Worm (Caenorhabditis elegans): ENCODE data around the gene cyb-2.1.

DNA sequence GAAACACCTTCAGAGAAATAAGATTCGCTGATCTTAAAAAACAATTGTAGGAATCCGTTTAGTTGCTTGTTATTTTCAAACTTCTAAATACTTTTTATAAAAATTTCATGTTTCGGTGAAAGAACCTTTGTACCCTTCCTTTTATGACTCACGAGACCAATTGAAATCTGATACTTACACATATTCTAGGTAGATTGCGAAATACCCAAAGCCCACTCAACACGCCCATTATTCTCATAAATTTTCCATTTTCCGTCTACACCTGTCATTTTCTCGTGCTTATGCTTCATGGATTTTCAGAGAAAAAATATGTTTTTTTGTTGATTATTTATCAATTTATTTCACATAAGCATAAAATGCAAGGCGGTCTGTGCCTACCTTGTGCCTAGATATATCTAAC is 20.6 kb downstream of the cyb-2.1 start:
- TF ChIP-seq ama-1 (optimal IDR thresholded peaks at IDR 0.05) (no peak), sea-1 (GFP tag; conservative IDR thresholded peaks at IDR 0.05) (no peak), ceh-13 (GFP tag; optimal IDR thresholded peaks at IDR 0.05) (no peak), B0310.2 (tag; optimal IDR thresholded peaks at IDR 0.05) (no peak), ceh-36 (tag; optimal IDR thresholded peaks at IDR 0.05) (no peak), pes-1 (GFP tag; IDR thresholded peaks at IDR 0.05) (no peak), flt-1 (GFP tag; IDR thresholded peaks at IDR 0.05) (no peak), tbx-11 (GFP tag; IDR thresholded peaks at IDR 0.05) (no peak), F13C5.2 (tag; optimal IDR thresholded peaks at IDR 0.05) (no peak), scrt-1 (GFP tag; IDR thresholded peaks at IDR 0.05) (no peak), tbx-37 (GFP tag; conservative IDR thresholded peaks at IDR 0.05) (no peak), hnd-1 (tag; optimal IDR thresholded peaks at IDR 0.05) (no peak), hmg-4 (GFP tag; optimal IDR thresholded peaks at IDR 0.05) (no peak), aly-1 (tag; optimal IDR thresholded peaks at IDR 0.05) (no peak)

Measured in whole organism, early embryonic.